Worm (Caenorhabditis elegans) whole organism, L1 larva: ENCODE measurements around the gene paqr-2.

Experiments used
- aly-2 ChIP-seq: fragments of 150-350 bp; optimal IDR thresholded peaks from 2 replicates; lab custom pipeline; 2014; ENCODE audit warnings: missing biosample characterization, missing genetic modification characterization
- ama-1 ChIP-seq: fragments of 150-350 bp; optimal IDR thresholded peaks from 2 replicates; lab custom pipeline; 2014
- jun-1 ChIP-seq: fragments of 150-350 bp; optimal IDR thresholded peaks from 2 replicates; lab custom pipeline; 2014; ENCODE audit warnings: missing biosample characterization, missing genetic modification reagents, missing genetic modification characterization
- nhr-76 ChIP-seq: sonication (generic microtip); optimal IDR thresholded peaks from 2 replicates; lab custom pipeline; 2017; ENCODE audit warnings: missing biosample characterization, missing genetic modification characterization
- rnt-1 ChIP-seq: sonication (generic microtip); optimal IDR thresholded peaks from 2 replicates; lab custom pipeline; 2016; ENCODE audit warnings: mild to moderate bottlenecking, missing genetic modification characterization, moderate library complexity, missing compliant biosample characterization
- swsn-7 ChIP-seq: sonication (generic microtip); optimal IDR thresholded peaks from 2 replicates; lab custom pipeline; 2016; ENCODE audit warnings: missing genetic modification characterization, missing compliant biosample characterization
- unc-86 ChIP-seq: sonication (generic microtip); optimal IDR thresholded peaks from 2 replicates; lab custom pipeline; 2016; ENCODE audit warnings: missing genetic modification characterization, missing compliant biosample characterization

DNA sequence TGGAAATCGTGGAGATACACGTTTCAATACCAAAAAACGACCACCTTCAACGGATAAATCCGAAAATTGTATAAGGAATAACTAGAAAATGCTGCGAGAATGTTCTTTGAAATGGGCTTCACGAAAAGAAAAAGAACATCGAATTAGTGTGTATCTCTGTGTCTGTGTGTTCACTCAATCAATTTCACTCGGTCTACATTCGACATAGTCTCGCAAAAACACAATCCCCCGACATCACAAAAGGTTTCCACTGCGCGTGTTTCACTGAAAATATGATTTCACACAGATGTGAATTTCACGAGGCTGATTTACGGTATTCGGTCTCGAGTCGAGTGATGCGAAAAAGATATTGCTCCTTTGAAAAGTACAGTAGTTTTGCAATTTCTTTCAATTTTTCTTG lies 6.0 kb downstream of the paqr-2 start:
- TF ChIP-seq jun-1 (no peak), swsn-7 (tag; lab: Kevin White, UChicago) (no peak), nhr-76 (tag; lab: Kevin White, UChicago) (no peak), ama-1 (lab: Kevin White, UChicago) (no peak), rnt-1 (tag; lab: Kevin White, UChicago) (no peak), unc-86 (no peak), aly-2 (no peak)
